Fruit fly (Drosophila melanogaster) whole organism, prepupa: ENCODE measurements around the gene CG3566.

Source experiments
- Ets21C ChIP-seq: fragments of 200-800 bp; sonication (Bioruptor generic); optimal IDR thresholded peaks from 3 replicates; lab custom pipeline; 2016; ENCODE audit warnings: missing biosample characterization, missing genetic modification characterization
- pdm3 ChIP-seq: fragments of 200-800 bp; sonication (Bioruptor generic); optimal IDR thresholded peaks from 3 replicates; lab custom pipeline; 2016; ENCODE audit warnings: missing biosample characterization, missing genetic modification characterization

dm6 chrX:6315583-6315982, 39.1 kb upstream of the CG3566 start:
- no peak for TF ChIP-seq Ets21C (GFP tag; lab: Kevin White, UChicago)
- no peak for TF ChIP-seq pdm3 (GFP tag; lab: Kevin White, UChicago)
